Worm (Caenorhabditis elegans) whole organism, L1 larva: ENCODE measurements around the gene C45G9.6.

Source experiments
- C04F5.9 ChIP-seq: sonication (generic microtip); optimal IDR thresholded peaks from 2 replicates; lab custom pipeline; 2016; ENCODE audit warnings: missing genetic modification characterization, missing compliant biosample characterization
- C16A3.4 ChIP-seq: fragments of 150-350 bp; optimal IDR thresholded peaks from 2 replicates; lab custom pipeline; 2014; ENCODE audit warnings: missing biosample characterization, missing genetic modification characterization
- aly-2 ChIP-seq: fragments of 150-350 bp; optimal IDR thresholded peaks from 2 replicates; lab custom pipeline; 2014; ENCODE audit warnings: missing biosample characterization, missing genetic modification characterization
- ama-1 ChIP-seq: fragments of 150-350 bp; optimal IDR thresholded peaks from 2 replicates; lab custom pipeline; 2014
- blmp-1 ChIP-seq: fragments of 150-350 bp; optimal IDR thresholded peaks from 2 replicates; lab custom pipeline; 2014; ENCODE audit warnings: missing biosample characterization, missing genetic modification characterization
- ceh-63 ChIP-seq: fragments of 200-800 bp; sonication (Bioruptor generic); optimal IDR thresholded peaks from 2 replicates; lab custom pipeline; 2018; ENCODE audit warnings: mild to moderate bottlenecking, missing genetic modification characterization, missing compliant biosample characterization
- ceh-88 ChIP-seq: fragments of 200-800 bp; sonication (Bioruptor generic); IDR thresholded peaks from 2 replicates; pipeline ENCODE4 v1.3.6; 2022; ENCODE audit warnings: missing genetic modification characterization, missing compliant biosample characterization
- dsc-1 ChIP-seq: sonication (generic microtip); optimal IDR thresholded peaks from 2 replicates; lab custom pipeline; 2016; ENCODE audit warnings: mild to moderate bottlenecking, missing genetic modification characterization, missing compliant biosample characterization
- efl-1 ChIP-seq, 4 experiments: fragments of 150-350 bp; optimal IDR thresholded peaks in 3 of 4; peaks in 1 of 4; 1 replicate in 1 of 4; 2 replicates in 3 of 4; lab custom pipeline; 2014; ENCODE audit warnings: missing biosample characterization in 2 of 4, missing genetic modification characterization in 2 of 4, missing genetic modification reagents in 2 of 4
- egl-13 ChIP-seq: sonication (generic microtip); optimal IDR thresholded peaks from 2 replicates; lab custom pipeline; 2016; ENCODE audit warnings: missing genotype, missing genetic modification reagents, missing genetic modification characterization, missing compliant biosample characterization
- elt-2 ChIP-seq: sonication (generic microtip); optimal IDR thresholded peaks from 2 replicates; lab custom pipeline; 2016; ENCODE audit warnings: missing genetic modification characterization, mild to moderate bottlenecking, inconsistent platforms, missing compliant biosample characterization, missing genetic modification reagents
- ets-5 ChIP-seq: fragments of 200-800 bp; sonication (Bioruptor generic); IDR thresholded peaks from 2 replicates; pipeline ENCODE4 v1.3.6; 2022; ENCODE audit warnings: missing genetic modification characterization, missing compliant biosample characterization
- fkh-10 ChIP-seq: sonication (generic microtip); optimal IDR thresholded peaks from 2 replicates; lab custom pipeline; 2017; ENCODE audit warnings: missing biosample characterization, missing genetic modification reagents, missing genetic modification characterization
- fos-1 ChIP-seq: fragments of 150-350 bp; optimal IDR thresholded peaks from 2 replicates; lab custom pipeline; 2014; ENCODE audit warnings: missing biosample characterization, missing genetic modification characterization
- grh-1 ChIP-seq: fragments of 200-800 bp; sonication (Bioruptor generic); IDR thresholded peaks from 2 replicates; pipeline ENCODE4 v1.3.6; 2022; ENCODE audit warnings: missing genetic modification reagents, missing genetic modification characterization, missing compliant biosample characterization
- hpl-2 ChIP-seq: fragments of 150-350 bp; optimal IDR thresholded peaks from 2 replicates; lab custom pipeline; 2014; ENCODE audit warnings: missing biosample characterization, missing genetic modification reagents, missing genetic modification characterization
- irx-1 ChIP-seq: sonication (generic microtip); optimal IDR thresholded peaks from 2 replicates; lab custom pipeline; 2016; ENCODE audit warnings: missing genetic modification characterization, missing compliant biosample characterization
- jun-1 ChIP-seq: fragments of 150-350 bp; optimal IDR thresholded peaks from 2 replicates; lab custom pipeline; 2014; ENCODE audit warnings: missing biosample characterization, missing genetic modification reagents, missing genetic modification characterization
- lin-13 ChIP-seq: fragments of 150-350 bp; optimal IDR thresholded peaks from 2 replicates; lab custom pipeline; 2014; ENCODE audit warnings: missing biosample characterization, missing genetic modification reagents, missing genetic modification characterization
- lin-14 ChIP-seq: fragments of 200-800 bp; sonication (Bioruptor generic); optimal IDR thresholded peaks from 2 replicates; lab custom pipeline; 2018; ENCODE audit warnings: mild to moderate bottlenecking, missing genetic modification characterization, moderate library complexity, missing compliant biosample characterization
- lin-35 ChIP-seq, 2 experiments: fragments of 150-350 bp; optimal IDR thresholded peaks; 2 replicates each; lab custom pipeline; 2014; ENCODE audit warnings: missing biosample characterization in 2 of 2, missing genetic modification characterization in 2 of 2, missing genetic modification reagents in 2 of 2
- lir-3 ChIP-seq: sonication (generic microtip); optimal IDR thresholded peaks from 2 replicates; lab custom pipeline; 2016; ENCODE audit warnings: mild to moderate bottlenecking, missing genetic modification characterization, moderate library complexity, missing compliant biosample characterization; ENCODE audit not compliant: poor library complexity
- lsy-2 ChIP-seq, 2 experiments: fragments of 150-350 bp; optimal IDR thresholded peaks; 2 replicates each; lab custom pipeline; 2014; ENCODE audit warnings: missing biosample characterization in 2 of 2, missing genetic modification characterization in 2 of 2
- mab-9 ChIP-seq: fragments of 200-800 bp; sonication (Bioruptor generic); IDR thresholded peaks from 2 replicates; pipeline ENCODE4 v1.3.6; 2022; ENCODE audit warnings: missing genetic modification reagents, missing genetic modification characterization, missing compliant biosample characterization
- mdl-1 ChIP-seq, 2 experiments: fragments of 150-350 bp; optimal IDR thresholded peaks; 2 replicates each; lab custom pipeline; 2014 to 2017; ENCODE audit warnings: missing biosample characterization in 2 of 2, missing genetic modification characterization in 2 of 2, inconsistent platforms in 1 of 2
- mep-1 ChIP-seq: fragments of 150-350 bp; optimal IDR thresholded peaks from 2 replicates; lab custom pipeline; 2014; ENCODE audit warnings: missing biosample characterization, missing genetic modification characterization
- nhr-19 ChIP-seq: fragments of 200-800 bp; sonication (Bioruptor generic); conservative IDR thresholded peaks from 2 replicates; pipeline ENCODE4 v1.3.6; 2022; ENCODE audit warnings: missing genetic modification characterization, missing compliant biosample characterization
- nhr-20 ChIP-seq: sonication (generic microtip); optimal IDR thresholded peaks from 2 replicates; lab custom pipeline; 2016; ENCODE audit warnings: mild to moderate bottlenecking, missing genetic modification characterization, missing compliant biosample characterization
- nhr-77 ChIP-seq: fragments of 150-350 bp; optimal IDR thresholded peaks from 2 replicates; lab custom pipeline; 2014; ENCODE audit warnings: missing biosample characterization, missing genetic modification characterization
- nhr-85 ChIP-seq: sonication (generic microtip); peaks from one replicate; lab custom pipeline; 2016; ENCODE audit warnings: missing genetic modification characterization, inconsistent platforms, missing compliant biosample characterization
- nhr-90 ChIP-seq: sonication (generic microtip); optimal IDR thresholded peaks from 2 replicates; lab custom pipeline; 2016; ENCODE audit warnings: mild to moderate bottlenecking, missing genetic modification characterization, missing compliant biosample characterization; ENCODE audit not compliant: poor library complexity
- pax-3 ChIP-seq: fragments of 200-800 bp; sonication (Bioruptor generic); optimal IDR thresholded peaks from 2 replicates; lab custom pipeline; 2018; ENCODE audit warnings: mild to moderate bottlenecking, missing genetic modification characterization, moderate library complexity, missing compliant biosample characterization
- rnt-1 ChIP-seq: sonication (generic microtip); optimal IDR thresholded peaks from 2 replicates; lab custom pipeline; 2016; ENCODE audit warnings: mild to moderate bottlenecking, missing genetic modification characterization, moderate library complexity, missing compliant biosample characterization
- skn-1 ChIP-seq: fragments of 150-350 bp; optimal IDR thresholded peaks from 2 replicates; lab custom pipeline; 2014; ENCODE audit warnings: missing biosample characterization, missing genetic modification characterization
- snu-23 ChIP-seq: sonication (generic microtip); optimal IDR thresholded peaks from 2 replicates; lab custom pipeline; 2016; ENCODE audit warnings: missing genetic modification characterization, missing compliant biosample characterization
- sox-4 ChIP-seq: sonication (generic microtip); optimal IDR thresholded peaks from 2 replicates; lab custom pipeline; 2016; ENCODE audit warnings: missing genetic modification characterization, missing compliant biosample characterization
- sup-37 ChIP-seq: fragments of 200-800 bp; sonication (Bioruptor generic); optimal IDR thresholded peaks from 2 replicates; lab custom pipeline; 2018; ENCODE audit warnings: mild to moderate bottlenecking, missing genetic modification characterization, missing compliant biosample characterization
- swsn-7 ChIP-seq: sonication (generic microtip); optimal IDR thresholded peaks from 2 replicates; lab custom pipeline; 2016; ENCODE audit warnings: missing genetic modification characterization, missing compliant biosample characterization
- unc-30 ChIP-seq: sonication (generic microtip); optimal IDR thresholded peaks from 2 replicates; lab custom pipeline; 2017; ENCODE audit warnings: missing biosample characterization, missing genetic modification characterization
- unc-62 ChIP-seq: fragments of 150-350 bp; optimal IDR thresholded peaks from 2 replicates; lab custom pipeline; 2014; ENCODE audit warnings: missing biosample characterization, missing genetic modification reagents, missing genetic modification characterization
- unc-86 ChIP-seq: sonication (generic microtip); optimal IDR thresholded peaks from 2 replicates; lab custom pipeline; 2016; ENCODE audit warnings: missing genetic modification characterization, missing compliant biosample characterization
- ztf-4 ChIP-seq: fragments of 150-350 bp; optimal IDR thresholded peaks from 2 replicates; lab custom pipeline; 2014; ENCODE audit warnings: missing biosample characterization, missing genetic modification characterization

C45G9.6 gene

ce11 chrIII:5025136-5025629 is 11.1 kb upstream of the C45G9.6 start (continued):
- TF ChIP-seq lsy-2 (tag; optimal IDR thresholded peaks at IDR 0.05; lab: Kevin White, UChicago) = peak; percentile 42 to 45
- TF ChIP-seq grh-1 (GFP tag; lab: Robert Waterston, UW) = peak; percentile 36; the same call in 1 of the 2 replicates
- TF ChIP-seq unc-30 (tag; lab: Kevin White, UChicago) = no peak
- TF ChIP-seq egl-13 = no peak
- TF ChIP-seq nhr-20 (tag; lab: Kevin White, UChicago) = peak; percentile 43

DNA sequence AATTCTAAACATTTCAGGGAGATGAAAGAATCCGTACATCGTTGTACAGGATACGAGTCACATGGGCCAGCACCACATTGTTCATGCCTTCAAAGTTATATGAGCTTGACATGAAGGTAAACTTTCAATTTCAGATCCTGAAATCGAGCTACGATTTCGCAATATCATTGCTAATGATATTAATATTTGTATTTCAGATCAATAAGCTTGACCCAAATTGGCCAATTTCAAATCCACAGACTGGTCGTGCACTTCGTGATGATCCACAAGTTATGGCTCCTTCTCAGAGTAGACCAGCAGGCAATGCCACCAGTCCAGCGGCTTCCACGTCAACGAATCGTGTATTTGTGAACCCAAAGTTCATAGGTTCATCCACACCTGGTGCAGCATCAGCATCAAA is 9.9 kb upstream of the C45G9.6 start:
- TF ChIP-seq irx-1 (tag; lab: Kevin White, UChicago) = no peak
- no peak for TF ChIP-seq fkh-10 (GFP tag; lab: Kevin White, UChicago)
- no peak for TF ChIP-seq hpl-2 (GFP tag; lab: Kevin White, UChicago)
- TF ChIP-seq mab-9 = no peak
- no peak for TF ChIP-seq rnt-1 (tag; lab: Kevin White, UChicago)
- TF ChIP-seq blmp-1 (tag; lab: Kevin White, UChicago) = no peak
- TF ChIP-seq egl-13 = no peak
- TF ChIP-seq nhr-85 = no peak
- no peak for TF ChIP-seq ama-1 (lab: Kevin White, UChicago)
- TF ChIP-seq ets-5 (GFP tag; lab: Robert Waterston, UW) = no peak
- no peak for TF ChIP-seq efl-1 (optimal IDR thresholded peaks at IDR 0.05; lab: Kevin White, UChicago)
- no peak for TF ChIP-seq efl-1 (GFP tag; optimal IDR thresholded peaks at IDR 0.05 in 1 of 2; lab: Kevin White, UChicago)
- no peak for TF ChIP-seq C04F5.9 (tag; lab: Kevin White, UChicago)
- no peak for TF ChIP-seq grh-1 (GFP tag; lab: Robert Waterston, UW)
- TF ChIP-seq C16A3.4 (tag; lab: Kevin White, UChicago) = no peak
- no peak for TF ChIP-seq ceh-63
- TF ChIP-seq ztf-4 = no peak
- TF ChIP-seq jun-1 (tag; lab: Kevin White, UChicago) = no peak
- no peak for TF ChIP-seq lsy-2 (tag; optimal IDR thresholded peaks at IDR 0.05; lab: Kevin White, UChicago)
- TF ChIP-seq aly-2 = no peak
- TF ChIP-seq lin-13 (GFP tag; lab: Kevin White, UChicago) = no peak

DNA sequence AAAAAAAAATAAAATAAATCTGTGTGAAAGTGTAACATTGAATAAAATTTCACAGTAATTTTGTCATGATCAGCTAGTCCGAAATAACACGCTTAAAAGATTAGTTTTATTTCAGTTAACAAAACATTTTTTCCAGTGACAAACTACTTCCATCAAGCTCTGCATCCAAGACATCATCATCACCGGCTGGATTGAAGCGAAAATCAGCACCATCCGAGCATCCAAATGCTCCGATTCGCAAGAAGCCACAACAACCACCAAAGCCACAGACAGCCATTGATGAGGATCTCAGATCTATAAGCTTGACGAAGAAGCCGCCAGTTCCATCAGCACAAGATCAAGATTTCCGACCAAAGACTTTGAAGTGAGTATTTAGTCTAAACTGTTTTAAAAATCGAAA is 9.0 kb upstream of the C45G9.6 start:
- TF ChIP-seq irx-1 (tag; lab: Kevin White, UChicago) = no peak

- TF ChIP-seq nhr-20 (tag; lab: Kevin White, UChicago) = no peak
- no peak for TF ChIP-seq hpl-2 (GFP tag; lab: Kevin White, UChicago)
- no peak for TF ChIP-seq fkh-10 (GFP tag; lab: Kevin White, UChicago)
- no peak for TF ChIP-seq swsn-7 (tag; lab: Kevin White, UChicago)
- TF ChIP-seq sup-37 (GFP tag; lab: Kevin White, UChicago) = no peak
- TF ChIP-seq unc-62 (GFP tag; lab: Kevin White, UChicago) = no peak
- TF ChIP-seq, all 84 proteins: peak for 0
Measured at ce11 chrIII:5030629-5031028, 5.6 kb upstream of the C45G9.6 start, which contains the start of gene klp-6. klp-6 (plus strand) TSS chrIII:5030929.

DNA sequence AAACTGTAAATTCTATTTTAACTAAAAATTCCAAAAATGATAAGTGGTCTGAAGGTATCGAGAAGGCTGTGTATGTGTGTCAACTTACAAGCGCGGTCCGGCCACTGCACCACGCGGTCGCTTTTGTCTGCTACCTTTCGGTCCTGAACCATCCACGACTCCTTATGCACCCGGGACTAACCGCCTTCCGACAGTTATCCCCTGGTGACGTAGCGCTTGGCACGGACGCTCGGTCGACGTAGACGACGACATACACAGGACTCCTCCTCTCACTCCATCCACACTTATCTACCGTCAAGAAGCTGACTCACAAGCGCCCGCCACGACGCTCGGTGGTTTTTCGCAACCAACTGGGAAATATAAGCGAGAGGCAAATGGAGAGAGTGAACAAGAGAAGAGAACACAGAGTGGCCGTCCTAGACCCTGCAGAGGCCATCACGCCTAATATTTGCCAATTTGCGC is 4.9 kb upstream of the C45G9.6 start:
- TF ChIP-seq egl-13 = peak; percentile 70
- peak; percentile 79 for TF ChIP-seq nhr-85
- peak; percentile 55 for TF ChIP-seq C16A3.4 (tag; lab: Kevin White, UChicago)
- peak; percentile 67 for TF ChIP-seq nhr-77 (tag; lab: Kevin White, UChicago)
- TF ChIP-seq nhr-90 (tag; lab: Kevin White, UChicago) = peak; percentile 86
- TF ChIP-seq jun-1 (tag; lab: Kevin White, UChicago) = peak; percentile 77
- TF ChIP-seq elt-2 (tag; lab: Kevin White, UChicago) = peak; percentile 57
- peak; percentile 22 for TF ChIP-seq lin-13 (GFP tag; lab: Kevin White, UChicago)
- TF ChIP-seq lir-3 = peak; percentile 55
- peak; percentile 43 to 79 for TF ChIP-seq lsy-2 (tag; optimal IDR thresholded peaks at IDR 0.05; lab: Kevin White, UChicago)
- peak; percentile 78 for TF ChIP-seq lin-14 (GFP tag; lab: Kevin White, UChicago)
- TF ChIP-seq snu-23 (GFP tag; lab: Kevin White, UChicago) = peak; percentile 73
- peak; percentile 13 to 58 for TF ChIP-seq lin-35 (GFP tag; optimal IDR thresholded peaks at IDR 0.05; lab: Kevin White, UChicago)
- TF ChIP-seq irx-1 (tag; lab: Kevin White, UChicago) = peak; percentile 31
- peak; percentile 78 for TF ChIP-seq pax-3 (tag; lab: Kevin White, UChicago)
- peak; percentile 79 for TF ChIP-seq swsn-7 (tag; lab: Kevin White, UChicago)
- peak; percentile 15 for TF ChIP-seq C04F5.9 (tag; lab: Kevin White, UChicago)
- TF ChIP-seq mdl-1 (tag; optimal IDR thresholded peaks at IDR 0.05; lab: Kevin White, UChicago) = peak in 1 of 2 experiments; percentile 33
- peak; percentile 67 for TF ChIP-seq mep-1 (tag; lab: Kevin White, UChicago)
- peak; percentile 41 for TF ChIP-seq fos-1 (tag; lab: Kevin White, UChicago)
- peak; percentile 16 for TF ChIP-seq skn-1 (tag; lab: Kevin White, UChicago)
- peak; percentile 84 for TF ChIP-seq nhr-19 (GFP tag; lab: Robert Waterston, UW)
- peak; percentile 80 for TF ChIP-seq dsc-1 (tag; lab: Kevin White, UChicago)
- TF ChIP-seq mab-9 = peak; percentile 75
- TF ChIP-seq unc-86 = peak; percentile 45
- peak; percentile 58 for TF ChIP-seq ceh-88 (GFP tag; lab: Robert Waterston, UW)
- TF ChIP-seq sox-4 (tag; lab: Kevin White, UChicago) = peak; percentile 74
